Worm (Caenorhabditis elegans) whole organism, mixed stage, embryonic: ENCODE measurements around the gene ubc-23.

Source experiments
- bed-3 ChIP-seq: fragments of 200-800 bp; sonication (Bioruptor generic); optimal IDR thresholded peaks from 3 replicates; lab custom pipeline; 2018; ENCODE audit warnings: mild to moderate bottlenecking, missing genetic modification characterization, moderate library complexity, missing compliant biosample characterization
- blmp-1 ChIP-seq: fragments of 150-350 bp; optimal IDR thresholded peaks from 2 replicates; lab custom pipeline; 2014; ENCODE audit warnings: missing biosample characterization, missing genetic modification characterization
- ceh-39 ChIP-seq: fragments of 150-350 bp; optimal IDR thresholded peaks from 2 replicates; lab custom pipeline; 2014; ENCODE audit warnings: missing biosample characterization, missing genetic modification characterization
- ceh-43 ChIP-seq: fragments of 200-800 bp; sonication (Bioruptor generic); optimal IDR thresholded peaks from 2 replicates; lab custom pipeline; 2018; ENCODE audit warnings: mild to moderate bottlenecking, missing genetic modification characterization, moderate library complexity, missing compliant biosample characterization
- ceh-83 ChIP-seq: fragments of 200-800 bp; sonication (Bioruptor generic); optimal IDR thresholded peaks from 2 replicates; lab custom pipeline; 2018; ENCODE audit warnings: mild to moderate bottlenecking, missing genetic modification characterization, missing compliant biosample characterization
- ces-1 ChIP-seq: fragments of 150-350 bp; optimal IDR thresholded peaks from 2 replicates; lab custom pipeline; 2014; ENCODE audit warnings: missing biosample characterization, missing genetic modification reagents, missing genetic modification characterization
- cnd-1 ChIP-seq: fragments of 200-800 bp; sonication (Bioruptor generic); optimal IDR thresholded peaks from 2 replicates; lab custom pipeline; 2018; ENCODE audit warnings: mild to moderate bottlenecking, missing genetic modification characterization, missing compliant biosample characterization
- drap-1 ChIP-seq: fragments of 200-800 bp; sonication (Bioruptor generic); optimal IDR thresholded peaks from 3 replicates; lab custom pipeline; 2018; ENCODE audit warnings: mild to moderate bottlenecking, missing genetic modification characterization, missing compliant biosample characterization
- elt-1 ChIP-seq: sonication (generic microtip); optimal IDR thresholded peaks from 2 replicates; lab custom pipeline; 2017; ENCODE audit warnings: missing genetic modification characterization, mild to moderate bottlenecking, missing compliant biosample characterization, antibody characterized with exemption, moderate library complexity, borderline replicate concordance; ENCODE audit not compliant: insufficient read depth
- elt-3 ChIP-seq: fragments of 150-350 bp; optimal IDR thresholded peaks from 2 replicates; lab custom pipeline; 2014; ENCODE audit warnings: missing biosample characterization, missing genetic modification characterization
- flh-1 ChIP-seq: fragments of 200-800 bp; sonication (Bioruptor generic); optimal IDR thresholded peaks from 2 replicates; lab custom pipeline; 2018; ENCODE audit warnings: mild to moderate bottlenecking, missing genetic modification characterization, moderate library complexity, missing compliant biosample characterization
- ham-2 ChIP-seq: fragments of 200-800 bp; sonication (Bioruptor generic); optimal IDR thresholded peaks from 2 replicates; lab custom pipeline; 2018; ENCODE audit warnings: mild to moderate bottlenecking, missing genetic modification characterization, missing compliant biosample characterization
- hlh-1 ChIP-seq: fragments of 150-350 bp; optimal IDR thresholded peaks from 2 replicates; lab custom pipeline; 2014; ENCODE audit warnings: missing biosample characterization, missing genetic modification reagents, missing genetic modification characterization
- lin-13 ChIP-seq: fragments of 150-350 bp; optimal IDR thresholded peaks from 2 replicates; lab custom pipeline; 2014; ENCODE audit warnings: missing biosample characterization, missing genetic modification characterization
- lsy-2 ChIP-seq: fragments of 150-350 bp; optimal IDR thresholded peaks from 2 replicates; lab custom pipeline; 2014; ENCODE audit warnings: missing biosample characterization, missing genetic modification characterization
- mab-5 ChIP-seq: fragments of 150-350 bp; optimal IDR thresholded peaks from 2 replicates; lab custom pipeline; 2014; ENCODE audit warnings: missing biosample characterization, missing genetic modification characterization
- mep-1 ChIP-seq: fragments of 150-350 bp; optimal IDR thresholded peaks from 2 replicates; lab custom pipeline; 2017; ENCODE audit warnings: missing biosample characterization, missing genetic modification reagents, missing genetic modification characterization, inconsistent platforms
- mls-2 ChIP-seq: sonication (generic microtip); optimal IDR thresholded peaks from 2 replicates; lab custom pipeline; 2016; ENCODE audit warnings: mild to moderate bottlenecking, missing genetic modification characterization, moderate library complexity, missing compliant biosample characterization
- nhr-2 ChIP-seq: fragments of 150-350 bp; optimal IDR thresholded peaks from 2 replicates; lab custom pipeline; 2014; ENCODE audit warnings: missing biosample characterization, missing genetic modification characterization
- nhr-237 ChIP-seq: fragments of 150-350 bp; optimal IDR thresholded peaks from 2 replicates; lab custom pipeline; 2014; ENCODE audit warnings: missing biosample characterization, missing genetic modification characterization
- nhr-28 ChIP-seq: fragments of 150-350 bp; optimal IDR thresholded peaks from 2 replicates; lab custom pipeline; 2014; ENCODE audit warnings: missing biosample characterization, missing genetic modification characterization
- pha-4 ChIP-seq: fragments of 150-350 bp; optimal IDR thresholded peaks from 2 replicates; lab custom pipeline; 2018; ENCODE audit warnings: missing biosample characterization, missing genetic modification reagents, missing genetic modification characterization
- sem-2 ChIP-seq: fragments of 200-800 bp; sonication (Bioruptor generic); optimal IDR thresholded peaks from 2 replicates; lab custom pipeline; 2018; ENCODE audit warnings: mild to moderate bottlenecking, missing genetic modification characterization, missing compliant biosample characterization
- unc-39 ChIP-seq: fragments of 150-350 bp; optimal IDR thresholded peaks from 2 replicates; lab custom pipeline; 2014; ENCODE audit warnings: missing biosample characterization, missing genetic modification characterization

ubc-23 gene

DNA sequence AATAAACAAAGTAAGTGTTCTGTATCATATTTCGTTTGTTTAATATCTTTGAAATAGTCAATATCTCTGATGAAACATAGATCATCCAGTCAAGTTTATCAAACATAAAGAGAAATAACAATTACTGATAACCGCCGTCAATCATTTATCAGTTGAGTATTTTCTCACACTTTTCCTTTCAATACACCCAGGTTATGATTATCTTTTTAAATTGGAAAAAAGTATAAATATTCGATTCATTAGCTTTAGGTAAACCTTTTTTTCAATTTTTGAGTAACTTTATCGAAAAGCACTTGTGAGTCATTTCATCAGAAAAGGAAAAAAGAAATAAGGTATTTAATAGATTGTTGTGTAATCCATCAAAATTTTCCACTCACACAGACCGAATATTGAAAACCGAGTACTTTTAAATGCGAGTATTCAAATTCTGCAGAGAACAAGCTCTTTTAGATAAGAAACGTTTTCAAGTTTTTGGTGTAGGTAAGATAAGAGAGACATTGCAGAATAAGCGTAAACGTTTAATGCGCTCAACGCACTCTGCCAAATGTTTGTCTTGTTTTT, 47.4 kb downstream of the ubc-23 start:
- TF ChIP-seq unc-39 (no peak), mls-2 (tag; lab: Kevin White, UChicago) (no peak), elt-1 (tag; lab: Kevin White, UChicago) (no peak), hlh-1 (no peak), bed-3 (GFP tag; lab: Kevin White, UChicago) (no peak), nhr-2 (no peak), lin-13 (tag; lab: Kevin White, UChicago) (no peak), blmp-1 (tag; lab: Kevin White, UChicago) (no peak), nhr-28 (tag; lab: Kevin White, UChicago) (no peak), ces-1 (GFP tag; lab: Kevin White, UChicago) (no peak), ceh-43 (GFP tag; lab: Kevin White, UChicago) (no peak), drap-1 (GFP tag; lab: Kevin White, UChicago) (no peak), ceh-83 (GFP tag; lab: Kevin White, UChicago) (no peak), flh-1 (GFP tag; lab: Kevin White, UChicago) (no peak), pha-4 (tag; lab: Kevin White, UChicago) (no peak), ceh-39 (tag; lab: Kevin White, UChicago) (no peak), ham-2 (no peak), elt-3 (tag; lab: Kevin White, UChicago) (no peak)

- TF ChIP-seq pha-4 (tag; lab: Kevin White, UChicago), result no peak
- no peak for TF ChIP-seq ceh-83 (GFP tag; lab: Kevin White, UChicago)
- no peak for TF ChIP-seq nhr-237
- no peak for TF ChIP-seq mep-1 (tag; lab: Kevin White, UChicago)
- no peak for TF ChIP-seq mab-5 (tag; lab: Kevin White, UChicago)
- TF ChIP-seq sem-2 (GFP tag; lab: Kevin White, UChicago), result no peak
- TF ChIP-seq flh-1 (GFP tag; lab: Kevin White, UChicago), result no peak
- no peak for TF ChIP-seq blmp-1 (tag; lab: Kevin White, UChicago)
- TF ChIP-seq ceh-43 (GFP tag; lab: Kevin White, UChicago), result no peak
- TF ChIP-seq elt-3 (tag; lab: Kevin White, UChicago), result no peak
- no peak for TF ChIP-seq mls-2 (tag; lab: Kevin White, UChicago)
- no peak for TF ChIP-seq lsy-2
- TF ChIP-seq bed-3 (GFP tag; lab: Kevin White, UChicago), result no peak
- no peak for TF ChIP-seq cnd-1 (tag; lab: Kevin White, UChicago)
- TF ChIP-seq ces-1 (GFP tag; lab: Kevin White, UChicago), result no peak
- no peak for TF ChIP-seq elt-1 (tag; lab: Kevin White, UChicago)
- TF ChIP-seq nhr-28 (tag; lab: Kevin White, UChicago), result no peak
- no peak for TF ChIP-seq unc-39
Observed at ce11 chrX:8892808-8893207, 48.7 kb downstream of the ubc-23 start, which contains the start of gene C13E3.1. TSS of gene C13E3.1 (plus strand) at chrX:8893108.
